Fruit fly (Drosophila melanogaster): ENCODE results near the gene alt.

The alt gene

DNA sequence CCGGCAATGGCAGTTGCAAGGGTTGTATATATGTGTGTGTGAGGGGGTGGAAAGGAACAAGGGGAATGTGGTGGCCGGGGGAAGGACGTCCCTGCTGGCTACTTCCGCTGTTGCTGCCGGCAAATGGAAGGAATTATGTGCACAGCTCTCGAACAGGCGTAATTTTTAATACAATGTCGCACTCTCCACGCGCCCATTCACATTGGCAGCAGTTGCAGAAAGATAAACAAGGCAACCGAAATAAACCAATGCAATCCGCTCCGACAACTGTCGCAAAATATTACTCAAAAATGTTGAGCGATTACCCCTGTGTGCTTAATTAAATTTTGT lies 29.3 kb upstream of the alt start:
- TF ChIP-seq sens (GFP tag) (peak; percentile 62), tap (tag; optimal IDR thresholded peaks at IDR 0.05) (peak; percentile 18), slp2 (GFP tag; optimal IDR thresholded peaks at IDR 0.05) (no peak)

DNA sequence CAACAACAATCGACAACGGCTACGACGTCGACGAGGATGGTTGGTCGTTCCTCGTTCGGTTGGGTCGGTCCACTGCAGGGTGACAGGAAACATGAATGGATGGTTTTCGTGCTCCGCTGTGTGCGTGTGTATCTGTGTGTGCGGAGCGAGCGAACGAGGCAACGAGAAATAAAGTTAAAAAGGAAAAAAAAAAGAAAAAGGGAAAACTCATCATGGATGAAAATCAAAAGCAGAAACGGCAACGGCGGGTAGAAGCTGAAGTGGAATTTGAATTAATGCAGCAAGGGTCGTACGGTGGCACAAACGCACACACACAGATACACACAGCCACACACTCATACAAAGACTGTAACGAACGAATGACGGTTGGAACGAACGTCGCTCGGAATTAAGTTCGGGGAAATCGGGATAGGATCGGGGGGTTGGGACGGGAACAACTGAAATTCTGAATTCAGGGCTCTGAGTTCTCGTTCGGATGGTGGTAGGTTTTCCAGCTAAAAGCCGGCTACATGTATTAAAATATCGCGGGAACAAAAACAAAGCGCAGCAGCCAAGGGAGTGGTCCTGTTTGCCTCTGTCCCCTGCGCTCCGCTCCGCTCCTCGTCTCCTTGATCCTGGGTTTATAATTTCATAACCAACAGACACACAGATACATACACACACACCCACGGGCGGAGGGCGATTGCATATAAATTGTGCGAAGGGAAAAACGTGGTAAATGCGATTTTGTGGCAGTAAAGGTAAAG lies 28.8 kb upstream of the alt start:
- TF ChIP-seq ci (GFP tag; IDR thresholded peaks at IDR 0.05) (peak; percentile 24; the same call in 1 of the 3 replicates), TFAM (GFP tag; optimal IDR thresholded peaks at IDR 0.05) (no peak), kni (GFP tag; optimal IDR thresholded peaks at IDR 0.05) (peak; percentile 81), sqz (GFP tag; optimal IDR thresholded peaks at IDR 0.05) (peak; percentile 84), CG8478 (optimal IDR thresholded peaks at IDR 0.05) (peak; percentile 7), nom (GFP tag; optimal IDR thresholded peaks at IDR 0.05) (peak; percentile 75), CG10543 (GFP tag; optimal IDR thresholded peaks at IDR 0.05) (peak; percentile 65), Hey (tag; optimal IDR thresholded peaks at IDR 0.05) (peak; percentile 21), Opbp (GFP tag; IDR thresholded peaks at IDR 0.05; ENCODE audit: partially characterized antibody) (no peak), H2.0 (GFP tag; IDR thresholded peaks at IDR 0.05) (no peak), lov (optimal IDR thresholded peaks at IDR 0.05) (no peak), lov (GFP tag; IDR thresholded peaks at IDR 0.05) (0 out of 3 replicates have a peak, but pooled peaks have one; percentile 62), H15 (GFP tag; IDR thresholded peaks at IDR 0.05) (0 out of 3 replicates have a peak, but pooled peaks have one; percentile 13), CG2199 (GFP tag; IDR thresholded peaks at IDR 0.05) (0 out of 3 replicates have a peak, but pooled peaks have one; percentile 17), Gsc (GFP tag; IDR thresholded peaks at IDR 0.05) (no peak), nerfin-1 (tag; optimal IDR thresholded peaks at IDR 0.05) (peak; percentile 62), CG17568 (GFP tag; optimal IDR thresholded peaks at IDR 0.05) (no peak), CG1602 (GFP tag; optimal IDR thresholded peaks at IDR 0.05) (no peak), cad (GFP tag; optimal IDR thresholded peaks at IDR 0.05) (peak; percentile 12), CG4360 (GFP tag; IDR thresholded peaks at IDR 0.05) (peak; percentile 73), pfk (GFP tag; optimal IDR thresholded peaks at IDR 0.05) (peak; percentile 82), chinmo (GFP tag; IDR thresholded peaks at IDR 0.05; ENCODE audit: partially characterized antibody) (0 out of 4 replicates have a peak, but pooled peaks have one; percentile 52), Deaf1 (tag; optimal IDR thresholded peaks at IDR 0.05) (peak; percentile 93), Lpt (GFP tag; optimal IDR thresholded peaks at IDR 0.05) (peak; percentile 26), abd-A (tag; optimal IDR thresholded peaks at IDR 0.05) (peak; percentile 89), gce (GFP tag; IDR thresholded peaks at IDR 0.05) (no peak), CG34376 (GFP tag; optimal IDR thresholded peaks at IDR 0.05) (no peak), CG5180 (GFP tag; optimal IDR thresholded peaks at IDR 0.05) (peak; percentile 88), sd (tag; optimal IDR thresholded peaks at IDR 0.05) (peak; percentile 26), Kr (GFP tag; optimal IDR thresholded peaks at IDR 0.05) (peak; percentile 48), crol (GFP tag; IDR thresholded peaks at IDR 0.05) (peak; percentile 89), insv (GFP tag; optimal IDR thresholded peaks at IDR 0.05) (peak in 1 of 2 experiments; percentile 22), CG7745 (tag; optimal IDR thresholded peaks at IDR 0.05) (peak; percentile 18), CG13894 (tag; optimal IDR thresholded peaks at IDR 0.05) (peak; percentile 42), CG9437 (GFP tag; optimal IDR thresholded peaks at IDR 0.05) (no peak), pros (GFP tag; optimal IDR thresholded peaks at IDR 0.05) (peak; percentile 92), oc (tag; optimal IDR thresholded peaks at IDR 0.05) (peak; percentile 34), Med (GFP tag) (peak; percentile 58), tll (GFP tag; optimal IDR thresholded peaks at IDR 0.05) (peak in 1 of 2 experiments; percentile 63), YL-1 (GFP tag; optimal IDR thresholded peaks at IDR 0.05) (no peak), CG8765 (GFP tag; IDR thresholded peaks at IDR 0.05) (0 out of 2 replicates have a peak, but pooled peaks have one; percentile 38), cg (GFP tag; optimal IDR thresholded peaks at IDR 0.05) (peak; percentile 80), CG10959 (GFP tag; IDR thresholded peaks at IDR 0.05) (no peak), HLHmδ (GFP tag; optimal IDR thresholded peaks at IDR 0.05) (no peak)
